Fruit fly (Drosophila melanogaster) whole organism, embryonic: ENCODE measurements around the gene mei-218.

Source experiments
- CG10147 ChIP-seq: fragments of 200-800 bp; sonication (Bioruptor generic); optimal IDR thresholded peaks from 2 replicates; lab custom pipeline; 2019; ENCODE audit warnings: missing biosample characterization, mild to moderate bottlenecking, missing genetic modification characterization, moderate library complexity
- CG10431 ChIP-seq: fragments of 200-800 bp; sonication (Bioruptor generic); optimal IDR thresholded peaks from 3 replicates; lab custom pipeline; 2018; ENCODE audit warnings: missing biosample characterization, mild to moderate bottlenecking, missing genetic modification characterization
- CG11456 ChIP-seq: fragments of 200-800 bp; sonication (Bioruptor generic); IDR thresholded peaks from 3 replicates; pipeline ENCODE4 v1.3.6; 2022; ENCODE audit warnings: missing biosample characterization, missing genetic modification characterization
- CG11560 ChIP-seq: fragments of 200-800 bp; sonication (Bioruptor generic); IDR thresholded peaks from 3 replicates; pipeline ENCODE4 v1.3.6; 2022; ENCODE audit warnings: missing biosample characterization, missing genetic modification characterization
- CG1233 ChIP-seq: fragments of 200-800 bp; sonication (Bioruptor generic); optimal IDR thresholded peaks from 4 replicates; lab custom pipeline; 2018; ENCODE audit warnings: missing biosample characterization, mild to moderate bottlenecking, missing genetic modification characterization
- CG14441 ChIP-seq: fragments of 200-800 bp; sonication (Bioruptor generic); IDR thresholded peaks from 2 replicates; pipeline ENCODE4 v1.3.6; 2022; ENCODE audit warnings: missing biosample characterization, missing genetic modification characterization
- CG14710 ChIP-seq: fragments of 200-800 bp; sonication (Bioruptor generic); optimal IDR thresholded peaks from 3 replicates; lab custom pipeline; 2019; ENCODE audit warnings: missing biosample characterization, mild to moderate bottlenecking, missing genetic modification characterization, moderate library complexity
- CG14860 ChIP-seq: fragments of 200-800 bp; sonication (Bioruptor generic); IDR thresholded peaks from 3 replicates; pipeline ENCODE4 v1.3.6; 2022; ENCODE audit warnings: missing biosample characterization, missing genetic modification characterization; ENCODE audit not compliant: partially characterized antibody
- CG17385 ChIP-seq: fragments of 200-800 bp; sonication (Bioruptor generic); optimal IDR thresholded peaks from 3 replicates; lab custom pipeline; 2018; ENCODE audit warnings: missing biosample characterization, mild to moderate bottlenecking, missing genetic modification characterization
- CG18619 ChIP-seq: fragments of 200-800 bp; sonication (Bioruptor generic); optimal IDR thresholded peaks from 3 replicates; lab custom pipeline; 2017; ENCODE audit warnings: missing biosample characterization, mild to moderate bottlenecking, missing genetic modification characterization
- CG3726 ChIP-seq: fragments of 200-800 bp; sonication (Bioruptor generic); IDR thresholded peaks from 3 replicates; pipeline ENCODE4, ENCODE4 v1.3.6; 2022; ENCODE audit warnings: missing biosample characterization, missing genetic modification characterization
- CG4282 ChIP-seq: fragments of 200-800 bp; sonication (Bioruptor generic); optimal IDR thresholded peaks from 2 replicates; lab custom pipeline; 2016; ENCODE audit warnings: missing biosample characterization, missing genetic modification characterization
- CG6689 ChIP-seq: fragments of 200-800 bp; sonication (Bioruptor generic); IDR thresholded peaks from 2 replicates; pipeline ENCODE4 v1.3.6; 2022; ENCODE audit warnings: missing biosample characterization, missing genetic modification characterization
- CG7372 ChIP-seq: fragments of 200-800 bp; sonication (Bioruptor generic); IDR thresholded peaks from 2 replicates; pipeline ENCODE4 v1.3.6; 2022; ENCODE audit warnings: missing biosample characterization, missing genetic modification characterization
- CG7556 ChIP-seq: fragments of 200-800 bp; sonication (Bioruptor generic); optimal IDR thresholded peaks from 2 replicates; lab custom pipeline; 2017; ENCODE audit warnings: missing biosample characterization, mild to moderate bottlenecking, missing genetic modification characterization
- CG7786 ChIP-seq: fragments of 200-800 bp; sonication (Bioruptor generic); optimal IDR thresholded peaks from 2 replicates; lab custom pipeline; 2016; ENCODE audit warnings: missing biosample characterization, missing genetic modification characterization
- CG7928 ChIP-seq: fragments of 200-800 bp; sonication (Bioruptor generic); optimal IDR thresholded peaks from 2 replicates; lab custom pipeline; 2017; ENCODE audit warnings: missing biosample characterization, mild to moderate bottlenecking, missing genetic modification characterization
- CG8281 ChIP-seq: fragments of 200-800 bp; sonication (Bioruptor generic); optimal IDR thresholded peaks from 2 replicates; lab custom pipeline; 2018; ENCODE audit warnings: missing biosample characterization, mild to moderate bottlenecking, missing genetic modification characterization, moderate library complexity
- CG8765 ChIP-seq: fragments of 200-800 bp; sonication (Bioruptor generic); IDR thresholded peaks from 2 replicates; pipeline ENCODE4 v1.3.6; 2022; ENCODE audit warnings: missing biosample characterization, missing genetic modification characterization
- CoRest ChIP-seq: fragments of 200-800 bp; sonication (Bioruptor generic); optimal IDR thresholded peaks from 3 replicates; lab custom pipeline; 2018; ENCODE audit warnings: missing biosample characterization, mild to moderate bottlenecking, missing genetic modification characterization, moderate library complexity
- D19A ChIP-seq: fragments of 200-800 bp; optimal IDR thresholded peaks from 3 replicates; lab custom pipeline; 2019; ENCODE audit warnings: missing biosample characterization, mild to moderate bottlenecking, missing genetic modification characterization, moderate library complexity
- Dbx ChIP-seq: fragments of 200-800 bp; sonication (Bioruptor generic); IDR thresholded peaks from 3 replicates; pipeline ENCODE4 v1.3.6; 2022; ENCODE audit warnings: missing biosample characterization, missing genetic modification characterization
- Dfd ChIP-seq, 2 experiments: fragments of >200 bp; optimal IDR thresholded peaks; 2 replicates each; lab custom pipeline; 2017; ENCODE audit warnings: missing biosample characterization in 2 of 2, missing genetic modification characterization in 2 of 2
- Dp ChIP-seq: fragments of 200-800 bp; sonication (Bioruptor generic); optimal IDR thresholded peaks from 2 replicates; lab custom pipeline; 2018; ENCODE audit warnings: missing biosample characterization, mild to moderate bottlenecking, missing genetic modification characterization, moderate library complexity
- Fer3 ChIP-seq: fragments of 200-800 bp; sonication (Bioruptor generic); optimal IDR thresholded peaks from 2 replicates; lab custom pipeline; 2018; ENCODE audit warnings: missing biosample characterization, mild to moderate bottlenecking, missing genetic modification characterization, moderate library complexity
- HmgZ ChIP-seq: fragments of 200-800 bp; sonication (Bioruptor generic); optimal IDR thresholded peaks from 2 replicates; lab custom pipeline; 2018; ENCODE audit warnings: missing biosample characterization, mild to moderate bottlenecking, missing genetic modification characterization
- Lpt ChIP-seq: fragments of >200 bp; optimal IDR thresholded peaks from 2 replicates; lab custom pipeline; 2018; ENCODE audit warnings: missing biosample characterization, missing genetic modification characterization
- Mrtf ChIP-seq: fragments of 200-800 bp; sonication (Bioruptor generic); IDR thresholded peaks from 3 replicates; pipeline ENCODE4 v1.3.6; 2022; ENCODE audit warnings: missing biosample characterization, missing genetic modification characterization
- Sox102F ChIP-seq: fragments of 200-800 bp; sonication (Bioruptor generic); optimal IDR thresholded peaks from 2 replicates; lab custom pipeline; 2018; ENCODE audit warnings: missing biosample characterization, mild to moderate bottlenecking, missing genetic modification characterization, moderate library complexity
- Spps ChIP-seq: fragments of 200-800 bp; sonication (Bioruptor generic); optimal IDR thresholded peaks from 2 replicates; lab custom pipeline; 2018; ENCODE audit warnings: missing biosample characterization, mild to moderate bottlenecking, missing genetic modification characterization
- Vsx1 ChIP-seq: fragments of 200-800 bp; sonication (Bioruptor generic); optimal IDR thresholded peaks from 2 replicates; lab custom pipeline; 2017; ENCODE audit warnings: missing biosample characterization, mild to moderate bottlenecking, missing genetic modification characterization, missing genetic modification reagents
- ato ChIP-seq: fragments of 200-800 bp; sonication (Bioruptor generic); IDR thresholded peaks from 2 replicates; pipeline ENCODE4 v1.3.6; 2022; ENCODE audit warnings: missing biosample characterization, missing genetic modification characterization; ENCODE audit not compliant: partially characterized antibody
- ci ChIP-seq: fragments of 200-800 bp; sonication (Bioruptor generic); IDR thresholded peaks from 3 replicates; pipeline ENCODE4 v1.3.6; 2022; ENCODE audit warnings: missing biosample characterization, missing genetic modification characterization
- corto ChIP-seq: fragments of 200-800 bp; sonication (Bioruptor generic); optimal IDR thresholded peaks from 2 replicates; lab custom pipeline; 2016; ENCODE audit warnings: missing biosample characterization, mild to moderate bottlenecking, missing genetic modification characterization, moderate library complexity
- dysf ChIP-seq: fragments of 200-800 bp; sonication (Bioruptor generic); IDR thresholded peaks from 3 replicates; pipeline ENCODE4 v1.3.6; 2022; ENCODE audit warnings: missing biosample characterization, missing genetic modification characterization
- jing ChIP-seq: fragments of 200-800 bp; sonication (Bioruptor generic); optimal IDR thresholded peaks from 2 replicates; lab custom pipeline; 2018; ENCODE audit warnings: missing biosample characterization, mild to moderate bottlenecking, missing genetic modification characterization
- lmd ChIP-seq: fragments of 200-800 bp; sonication (Bioruptor generic); IDR thresholded peaks from 2 replicates; pipeline ENCODE4 v1.3.6; 2022; ENCODE audit warnings: missing biosample characterization, missing genetic modification characterization
- org-1 ChIP-seq: fragments of 200-800 bp; sonication (Bioruptor generic); optimal IDR thresholded peaks from 2 replicates; lab custom pipeline; 2017; ENCODE audit warnings: missing biosample characterization, missing genetic modification characterization
- pan ChIP-seq, 4 experiments: fragments of >200 bp in 3 of 4; fragments of 200-800 bp in 1 of 4; sonication (Bioruptor generic) in 1 of 4; optimal IDR thresholded peaks in 3 of 4; IDR thresholded peaks in 1 of 4; 2 replicates each; pipeline versions ENCODE4 v1.3.6 to Lab custom; 2017 to 2022; ENCODE audit warnings: missing biosample characterization in 2 of 4, missing genetic modification characterization in 2 of 4, mixed read lengths in 1 of 4
- pho ChIP-seq: fragments of 200-800 bp; sonication (Bioruptor generic); optimal IDR thresholded peaks from 2 replicates; lab custom pipeline; 2016; ENCODE audit warnings: missing biosample characterization, missing genetic modification characterization
- prd ChIP-seq, 3 experiments: fragments of >200 bp in 2 of 3; fragments of 200-800 bp in 1 of 3; sonication (Bioruptor generic) in 1 of 3; optimal IDR thresholded peaks in 2 of 3; IDR thresholded peaks in 1 of 3; 2 replicates in 2 of 3; 3 replicates in 1 of 3; pipeline versions ENCODE4 v1.3.6 to Lab custom; 2017 to 2022; ENCODE audit warnings: missing biosample characterization in 1 of 3, missing genetic modification characterization in 1 of 3
- pros ChIP-seq: fragments of 200-800 bp; sonication (Bioruptor generic); optimal IDR thresholded peaks from 3 replicates; lab custom pipeline; 2019; ENCODE audit warnings: missing biosample characterization, mild to moderate bottlenecking, missing genetic modification characterization, moderate library complexity
- ranshi ChIP-seq: fragments of 200-800 bp; sonication (Bioruptor generic); IDR thresholded peaks from 2 replicates; pipeline ENCODE4 v1.3.6; 2022; ENCODE audit warnings: missing biosample characterization, missing genetic modification characterization
- row ChIP-seq: fragments of 200-800 bp; sonication (Bioruptor generic); IDR thresholded peaks from 3 replicates; pipeline ENCODE4 v1.3.6; 2022; ENCODE audit warnings: missing biosample characterization, missing genetic modification characterization
- salm ChIP-seq: fragments of 200-800 bp; sonication (Bioruptor generic); optimal IDR thresholded peaks from 2 replicates; lab custom pipeline; 2018; ENCODE audit warnings: missing biosample characterization, mild to moderate bottlenecking, missing genetic modification characterization
- tna ChIP-seq: fragments of 200-800 bp; sonication (Bioruptor generic); IDR thresholded peaks from 2 replicates; pipeline ENCODE4 v1.3.6; 2022; ENCODE audit warnings: missing biosample characterization, missing genetic modification characterization; ENCODE audit not compliant: partially characterized antibody
- zfh2 ChIP-seq: fragments of 200-800 bp; sonication (Bioruptor generic); optimal IDR thresholded peaks from 2 replicates; lab custom pipeline; 2016; ENCODE audit warnings: missing biosample characterization, missing genetic modification characterization

Gene mei-218

DNA sequence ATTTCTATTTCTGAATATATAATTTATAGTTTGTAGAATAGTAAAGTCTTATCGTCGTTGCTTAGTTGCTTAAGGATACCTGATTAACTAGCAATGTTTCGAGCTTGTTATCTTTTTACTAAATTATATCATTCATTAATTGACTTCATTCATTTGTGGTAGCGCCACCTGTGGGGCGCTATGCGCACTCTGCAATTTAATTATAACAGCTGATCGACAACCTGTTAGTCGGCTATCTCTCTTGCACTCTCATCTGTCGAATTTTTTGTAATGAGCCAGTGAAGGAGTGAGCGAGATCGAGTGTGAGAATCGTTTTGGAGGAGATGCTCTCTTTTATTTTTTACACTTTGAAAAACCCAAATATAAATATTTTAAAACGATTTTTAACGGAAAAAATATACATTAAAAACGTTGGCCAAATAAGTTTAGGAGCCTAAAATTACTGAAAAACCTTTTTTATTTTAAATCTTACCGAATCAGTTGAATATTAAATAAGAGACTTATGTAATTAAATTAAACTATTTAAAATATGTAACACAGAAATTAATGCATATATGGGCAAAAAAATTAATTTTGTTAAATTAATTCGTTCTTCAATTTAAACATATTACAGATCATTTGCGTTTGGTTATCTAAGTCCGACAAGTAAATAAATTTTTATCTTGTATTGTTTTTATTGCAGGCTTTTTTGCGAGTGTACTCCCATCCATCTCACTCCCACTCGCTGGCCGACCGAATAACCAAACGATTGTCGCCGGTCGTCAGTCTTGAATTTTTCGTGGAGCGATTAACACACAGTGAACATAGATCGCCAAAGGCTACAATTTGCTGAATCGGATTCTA lies 51.5 kb downstream of the mei-218 start, which contains the start of the genes CG16700 and CG4991 (continued):
- peak; percentile 69; the same call in 1 of the 3 replicates for TF ChIP-seq Dbx
- no peak for TF ChIP-seq pho (GFP tag; lab: Kevin White, UChicago)
- TF ChIP-seq CG7372: peak; percentile 67
- TF ChIP-seq ci (GFP tag; lab: Robert Waterston, UW): peak; percentile 11; the same call in 1 of the 3 replicates
- no peak for TF ChIP-seq CG7928 (GFP tag; lab: Kevin White, UChicago)
- TF ChIP-seq dysf (GFP tag; lab: Robert Waterston, UW): peak; percentile 85
- peak; percentile 87 for TF ChIP-seq CG14710 (tag; lab: Kevin White, UChicago)
- TF ChIP-seq CG8765 (GFP tag; lab: Robert Waterston, UW): peak; percentile 67
- TF ChIP-seq zfh2 (GFP tag; lab: Kevin White, UChicago): no peak
- no peak for TF ChIP-seq CG10431 (GFP tag; lab: Kevin White, UChicago)
- TF ChIP-seq Lpt: no peak
- 0 out of 3 replicates have a peak, but pooled peaks have one; percentile 44 for TF ChIP-seq CG11560 (tag; lab: Robert Waterston, UW)
- peak; percentile 46 for TF ChIP-seq salm
- TF ChIP-seq Dfd (GFP tag; optimal IDR thresholded peaks at IDR 0.05; lab: Kevin White, UChicago): no peak
- peak; percentile 78 for TF ChIP-seq CG17385
- TF ChIP-seq lmd (GFP tag; lab: Robert Waterston, UW): peak; percentile 85
- peak; percentile 48 for TF ChIP-seq Spps
- TF ChIP-seq CoRest (tag; lab: Kevin White, UChicago): peak; percentile 93
- peak; percentile 3 for TF ChIP-seq HmgZ (tag; lab: Kevin White, UChicago)
- peak; percentile 80 for TF ChIP-seq D19A (tag; lab: Kevin White, UChicago)
- peak; percentile 84 for TF ChIP-seq Sox102F
- no peak for TF ChIP-seq CG3726 (GFP tag; lab: Robert Waterston, UW)
- TF ChIP-seq CG18619: peak; percentile 76
- TF ChIP-seq Mrtf (GFP tag; lab: Robert Waterston, UW): peak; percentile 58; the same call in 1 of the 3 replicates
- TF ChIP-seq tna: no peak
- TF ChIP-seq ranshi (GFP tag; lab: Robert Waterston, UW): peak; percentile 58; the same call in 1 of the 2 replicates
- TF ChIP-seq org-1 (GFP tag; lab: Kevin White, UChicago): peak; percentile 70
- TF ChIP-seq CG7556: peak; percentile 93
- TF ChIP-seq Fer3: peak; percentile 71
- peak; percentile 86 for TF ChIP-seq CG6689 (GFP tag; lab: Robert Waterston, UW)
- TF ChIP-seq ato (GFP tag; lab: Robert Waterston, UW): no peak
- TF ChIP-seq CG8281 (tag; lab: Kevin White, UChicago): peak; percentile 43
- TF ChIP-seq CG11456: peak; percentile 72; the same call in 2 of the 3 replicates
- TF ChIP-seq Vsx1: peak; percentile 29
- TF ChIP-seq CG7786: no peak
- TF ChIP-seq pros (GFP tag; lab: Kevin White, UChicago): no peak
- no peak for TF ChIP-seq corto
- TF ChIP-seq CG14441: peak; percentile 67
- TF ChIP-seq row (GFP tag; lab: Robert Waterston, UW): peak; percentile 83
- TF ChIP-seq CG14860 (GFP tag; lab: Robert Waterston, UW): no peak
- TF ChIP-seq CG1233: peak; percentile 72
- no peak for TF ChIP-seq pan (optimal IDR thresholded peaks at IDR 0.05; lab: Kevin White, UChicago)
- peak in 1 of 2 experiments; percentile 70 for TF ChIP-seq pan (GFP tag; optimal IDR thresholded peaks at IDR 0.05 in 1 of 2, IDR thresholded peaks at IDR 0.05 in 1 of 2)
- no peak for TF ChIP-seq Dp (GFP tag; lab: Kevin White, UChicago)
- TF ChIP-seq jing: no peak
- no peak for TF ChIP-seq prd (optimal IDR thresholded peaks at IDR 0.05; lab: Kevin White, UChicago)
- peak; percentile 87 for TF ChIP-seq prd (GFP tag; IDR thresholded peaks at IDR 0.05; lab: Robert Waterston, UW)
- peak; percentile 80 for TF ChIP-seq CG10147
- no peak for TF ChIP-seq CG4282 (GFP tag; lab: Kevin White, UChicago)
